Fruit fly (Drosophila melanogaster) whole organism, adult: ENCODE measurements around the gene CG43739.

ENCODE experiments used
- CG11617 ChIP-seq: fragments of 200-800 bp; sonication (Bioruptor generic); optimal IDR thresholded peaks from 2 replicates; lab custom pipeline; 2017; ENCODE audit warnings: mild to moderate bottlenecking, missing biosample characterization, missing genetic modification reagents, missing genetic modification characterization
- CG12768 ChIP-seq: fragments of 200-800 bp; sonication (Bioruptor generic); optimal IDR thresholded peaks from 2 replicates; lab custom pipeline; 2017; ENCODE audit warnings: missing biosample characterization, missing genetic modification characterization, mild to moderate bottlenecking, moderate library complexity, missing genetic modification reagents
- CG14711 ChIP-seq: fragments of 200-800 bp; sonication (Bioruptor generic); optimal IDR thresholded peaks from 2 replicates; lab custom pipeline; 2018; ENCODE audit warnings: missing biosample characterization, mild to moderate bottlenecking, missing genetic modification characterization, moderate library complexity
- CG1620 ChIP-seq: fragments of 200-800 bp; sonication (Bioruptor generic); optimal IDR thresholded peaks from 2 replicates; lab custom pipeline; 2016; ENCODE audit warnings: missing biosample characterization, missing genetic modification characterization
- CG33017 ChIP-seq: fragments of 200-800 bp; sonication (Bioruptor generic); optimal IDR thresholded peaks from 2 replicates; lab custom pipeline; 2018; ENCODE audit warnings: missing biosample characterization, mild to moderate bottlenecking, missing genetic modification characterization, moderate library complexity
- CG5204 ChIP-seq: fragments of 200-800 bp; sonication (Bioruptor generic); optimal IDR thresholded peaks from 2 replicates; lab custom pipeline; 2016; ENCODE audit warnings: missing biosample characterization, missing genetic modification characterization
- CG7045 ChIP-seq: fragments of 200-800 bp; sonication (Bioruptor generic); optimal IDR thresholded peaks from 2 replicates; lab custom pipeline; 2017; ENCODE audit warnings: missing biosample characterization, mild to moderate bottlenecking, missing genetic modification characterization
- CG7101 ChIP-seq: fragments of 200-800 bp; sonication (Bioruptor generic); optimal IDR thresholded peaks from 2 replicates; lab custom pipeline; 2018; ENCODE audit warnings: missing biosample characterization, mild to moderate bottlenecking, missing genetic modification characterization, moderate library complexity
- Clk ChIP-seq: fragments of 200-800 bp; sonication (Bioruptor generic); optimal IDR thresholded peaks from 2 replicates; lab custom pipeline; 2017; ENCODE audit warnings: missing biosample characterization, missing genetic modification characterization
- Crg-1 ChIP-seq: fragments of 200-800 bp; sonication (Bioruptor generic); optimal IDR thresholded peaks from 2 replicates; lab custom pipeline; 2016; ENCODE audit warnings: missing biosample characterization, missing genetic modification characterization
- Hr96 ChIP-seq: fragments of 200-800 bp; sonication (Bioruptor generic); optimal IDR thresholded peaks from 2 replicates; lab custom pipeline; 2016; ENCODE audit warnings: missing biosample characterization, missing genetic modification characterization
- Mnt ChIP-seq: fragments of 200-800 bp; sonication (Bioruptor generic); optimal IDR thresholded peaks from 2 replicates; lab custom pipeline; 2016; ENCODE audit warnings: missing biosample characterization, mild to moderate bottlenecking, missing genetic modification characterization
- bab1 ChIP-seq: fragments of 200-800 bp; sonication (Bioruptor generic); optimal IDR thresholded peaks from 3 replicates; lab custom pipeline; 2019; ENCODE audit warnings: missing biosample characterization, mild to moderate bottlenecking, missing genetic modification characterization, moderate library complexity
- cic ChIP-seq: fragments of 200-800 bp; sonication (Bioruptor generic); optimal IDR thresholded peaks from 2 replicates; lab custom pipeline; 2017; ENCODE audit warnings: missing biosample characterization, mild to moderate bottlenecking, missing genetic modification characterization, moderate library complexity
- cnc ChIP-seq, 2 experiments: fragments of >200 bp; optimal IDR thresholded peaks; 2 replicates each; lab custom pipeline; 2017
- kay ChIP-seq: fragments of 200-800 bp; sonication (Bioruptor generic); peaks from one replicate; lab custom pipeline; 2016; ENCODE audit warnings: missing biosample characterization, missing genetic modification characterization, borderline replicate concordance
- ovo ChIP-seq: fragments of 200-800 bp; sonication (Bioruptor generic); optimal IDR thresholded peaks from 2 replicates; lab custom pipeline; 2016; ENCODE audit warnings: missing biosample characterization, missing genetic modification characterization
- pad ChIP-seq: fragments of 200-800 bp; sonication (Bioruptor generic); optimal IDR thresholded peaks from 3 replicates; lab custom pipeline; 2017; ENCODE audit warnings: missing biosample characterization, missing genetic modification characterization, mild to moderate bottlenecking, moderate library complexity, missing genetic modification reagents
- tj ChIP-seq: fragments of 200-800 bp; sonication (Bioruptor generic); optimal IDR thresholded peaks from 3 replicates; lab custom pipeline; 2017; ENCODE audit warnings: missing biosample characterization, mild to moderate bottlenecking, missing genetic modification characterization, moderate library complexity
- toe ChIP-seq: fragments of 200-800 bp; sonication (Bioruptor generic); optimal IDR thresholded peaks from 2 replicates; lab custom pipeline; 2016; ENCODE audit warnings: missing biosample characterization, missing genetic modification characterization

Gene CG43739

dm6 chr2L:20935338-20936060, 16.8 kb upstream of the CG43739 start:
- no peak for TF ChIP-seq Clk (GFP tag; lab: Kevin White, UChicago)
- no peak for TF ChIP-seq CG7101 (tag; lab: Kevin White, UChicago)
- no peak for TF ChIP-seq tj
- no peak for TF ChIP-seq Crg-1 (GFP tag; lab: Kevin White, UChicago)
- no peak for TF ChIP-seq CG33017 (tag; lab: Kevin White, UChicago)
- no peak for TF ChIP-seq CG1620
- TF ChIP-seq kay, result no peak
- no peak for TF ChIP-seq toe (GFP tag; lab: Kevin White, UChicago)
- no peak for TF ChIP-seq CG5204 (GFP tag; lab: Kevin White, UChicago)
- TF ChIP-seq Hr96 (GFP tag; lab: Kevin White, UChicago), result no peak
- TF ChIP-seq bab1 (GFP tag; lab: Kevin White, UChicago), result no peak
- no peak for TF ChIP-seq CG14711 (tag; lab: Kevin White, UChicago)
- no peak for TF ChIP-seq pad
- TF ChIP-seq CG12768 (GFP tag; lab: Kevin White, UChicago), result no peak
- TF ChIP-seq Mnt (GFP tag; lab: Kevin White, UChicago), result no peak
- TF ChIP-seq cic (GFP tag; lab: Kevin White, UChicago), result no peak

- no peak for TF ChIP-seq ovo
- no peak for TF ChIP-seq CG7045
- TF ChIP-seq CG11617 (GFP tag; lab: Kevin White, UChicago), result no peak
- TF ChIP-seq Crg-1 (GFP tag; lab: Kevin White, UChicago), result no peak
- TF ChIP-seq Hr96 (GFP tag; lab: Kevin White, UChicago), result no peak
- TF ChIP-seq CG5204 (GFP tag; lab: Kevin White, UChicago), result no peak
- no peak for TF ChIP-seq Mnt (GFP tag; lab: Kevin White, UChicago)
- no peak for TF ChIP-seq CG14711 (tag; lab: Kevin White, UChicago)
- no peak for TF ChIP-seq Clk (GFP tag; lab: Kevin White, UChicago)
- TF ChIP-seq CG12768 (GFP tag; lab: Kevin White, UChicago), result no peak
- TF ChIP-seq toe (GFP tag; lab: Kevin White, UChicago), result no peak
- TF ChIP-seq tj, result no peak
- no peak for TF ChIP-seq CG33017 (tag; lab: Kevin White, UChicago)
- TF ChIP-seq CG1620, result no peak
- no peak for TF ChIP-seq pad
- TF ChIP-seq kay, result no peak
These were observed 15.9 kb upstream of the CG43739 start for dm6 chr2L:20934678-20935077.

dm6 chr2L:20934013-20934412, 15.3 kb upstream of the CG43739 start, which contains the start of gene CG9270:
Gene CG9270, minus strand, starts transcription at chr2L:20934113.
- TF ChIP-seq Crg-1 (GFP tag; lab: Kevin White, UChicago) (no peak), Hr96 (GFP tag; lab: Kevin White, UChicago) (no peak), toe (GFP tag; lab: Kevin White, UChicago) (no peak), kay (no peak), CG14711 (tag; lab: Kevin White, UChicago) (no peak), cnc (optimal IDR thresholded peaks at IDR 0.05; lab: Kevin White, UChicago) (no peak), CG7101 (tag; lab: Kevin White, UChicago) (no peak), CG5204 (GFP tag; lab: Kevin White, UChicago) (no peak), CG12768 (GFP tag; lab: Kevin White, UChicago) (no peak), CG7045 (no peak), CG1620 (no peak)

dm6 chr2L:20927653-20928052, 8.9 kb upstream of the CG43739 start, which contains the start of gene Nthl1:
Gene Nthl1, minus strand, starts transcription at chr2L:20927860.
- TF ChIP-seq CG7101 (tag; lab: Kevin White, UChicago), result no peak

- no peak for TF ChIP-seq Clk (GFP tag; lab: Kevin White, UChicago)
- TF ChIP-seq cic (GFP tag; lab: Kevin White, UChicago), result no peak
- TF ChIP-seq cnc (optimal IDR thresholded peaks at IDR 0.05; lab: Kevin White, UChicago), result no peak
- no peak for TF ChIP-seq CG11617 (GFP tag; lab: Kevin White, UChicago)
- TF ChIP-seq Crg-1 (GFP tag; lab: Kevin White, UChicago), result no peak
- TF ChIP-seq CG14711 (tag; lab: Kevin White, UChicago), result no peak
- TF ChIP-seq kay, result peak; percentile 92
These were observed 7.2 kb upstream of the CG43739 start, which contains the start of gene RPA2 for dm6 chr2L:20925975-20926374. Gene RPA2, minus strand, starts transcription at chr2L:20926147.

dm6 chr2L:20923088-20923571, 4.4 kb upstream of the CG43739 start:
- no peak for TF ChIP-seq Crg-1 (GFP tag; lab: Kevin White, UChicago)
- TF ChIP-seq Mnt (GFP tag; lab: Kevin White, UChicago), result no peak
- no peak for TF ChIP-seq kay
- TF ChIP-seq CG1620, result no peak
- no peak for TF ChIP-seq cnc (optimal IDR thresholded peaks at IDR 0.05; lab: Kevin White, UChicago)
- TF ChIP-seq toe (GFP tag; lab: Kevin White, UChicago), result no peak
- no peak for TF ChIP-seq cic (GFP tag; lab: Kevin White, UChicago)
